Worm (Caenorhabditis elegans) whole organism, mixed stage, embryonic: ENCODE measurements around the gene C55B6.5.

ENCODE experiments used
- blmp-1 ChIP-seq: fragments of 150-350 bp; optimal IDR thresholded peaks from 2 replicates; lab custom pipeline; 2014; ENCODE audit warnings: missing biosample characterization, missing genetic modification characterization
- elt-1 ChIP-seq: sonication (generic microtip); optimal IDR thresholded peaks from 2 replicates; lab custom pipeline; 2017; ENCODE audit warnings: missing genetic modification characterization, mild to moderate bottlenecking, missing compliant biosample characterization, antibody characterized with exemption, moderate library complexity, borderline replicate concordance; ENCODE audit not compliant: insufficient read depth
- elt-3 ChIP-seq: fragments of 150-350 bp; optimal IDR thresholded peaks from 2 replicates; lab custom pipeline; 2014; ENCODE audit warnings: missing biosample characterization, missing genetic modification characterization
- hlh-1 ChIP-seq: fragments of 150-350 bp; optimal IDR thresholded peaks from 2 replicates; lab custom pipeline; 2014; ENCODE audit warnings: missing biosample characterization, missing genetic modification reagents, missing genetic modification characterization
- lin-13 ChIP-seq: fragments of 150-350 bp; optimal IDR thresholded peaks from 2 replicates; lab custom pipeline; 2014; ENCODE audit warnings: missing biosample characterization, missing genetic modification characterization
- mab-5 ChIP-seq: fragments of 150-350 bp; optimal IDR thresholded peaks from 2 replicates; lab custom pipeline; 2014; ENCODE audit warnings: missing biosample characterization, missing genetic modification characterization
- nhr-237 ChIP-seq: fragments of 150-350 bp; optimal IDR thresholded peaks from 2 replicates; lab custom pipeline; 2014; ENCODE audit warnings: missing biosample characterization, missing genetic modification characterization
- nhr-28 ChIP-seq: fragments of 150-350 bp; optimal IDR thresholded peaks from 2 replicates; lab custom pipeline; 2014; ENCODE audit warnings: missing biosample characterization, missing genetic modification characterization
- sem-2 ChIP-seq: fragments of 200-800 bp; sonication (Bioruptor generic); optimal IDR thresholded peaks from 2 replicates; lab custom pipeline; 2018; ENCODE audit warnings: mild to moderate bottlenecking, missing genetic modification characterization, missing compliant biosample characterization
- snpc-4 ChIP-seq: fragments of 150-350 bp; optimal IDR thresholded peaks from 2 replicates; lab custom pipeline; 2014; ENCODE audit warnings: missing biosample characterization, missing genetic modification characterization
- sptf-1 ChIP-seq: sonication (generic microtip); optimal IDR thresholded peaks from 2 replicates; lab custom pipeline; 2017; ENCODE audit warnings: mild to moderate bottlenecking, missing genetic modification characterization, moderate library complexity, missing compliant biosample characterization
- unc-62 ChIP-seq: fragments of 150-350 bp; optimal IDR thresholded peaks from 2 replicates; lab custom pipeline; 2014; ENCODE audit warnings: missing biosample characterization, missing genetic modification reagents, missing genetic modification characterization

- no peak for TF ChIP-seq elt-3 (tag; lab: Kevin White, UChicago)
- no peak for TF ChIP-seq lin-13 (tag; lab: Kevin White, UChicago)
- no peak for TF ChIP-seq hlh-1 (tag; lab: Kevin White, UChicago)
- no peak for TF ChIP-seq sem-2 (GFP tag; lab: Kevin White, UChicago)
- TF ChIP-seq nhr-237 (tag; lab: Kevin White, UChicago) = no peak
- TF ChIP-seq blmp-1 (tag; lab: Kevin White, UChicago) = no peak
- TF ChIP-seq snpc-4 = no peak
- TF ChIP-seq elt-1 (tag; lab: Kevin White, UChicago) = no peak
- TF ChIP-seq nhr-28 = no peak
- no peak for TF ChIP-seq mab-5 (tag; lab: Kevin White, UChicago)
- TF ChIP-seq unc-62 (GFP tag; lab: Kevin White, UChicago) = no peak
- no peak for TF ChIP-seq sptf-1
These were observed 28.3 kb downstream of the C55B6.5 start for ce11 chrX:7176817-7177216.
